Fruit fly (Drosophila melanogaster) ovary, adult (tissue): ENCODE results near the gene Dtd.

Experiments
- CG17801 ChIP-seq: fragments of 200-800 bp; optimal IDR thresholded peaks from 2 replicates; lab custom pipeline; 2019; ENCODE audit warnings: missing biosample characterization, mild to moderate bottlenecking, missing genetic modification characterization, moderate library complexity; ENCODE audit not compliant: partially characterized antibody

Gene Dtd

dm6 chr3R:11449688-11450087, 19.8 kb downstream of the Dtd start:
- TF ChIP-seq CG17801 (GFP tag; lab: Kevin White, UChicago): no peak

DNA sequence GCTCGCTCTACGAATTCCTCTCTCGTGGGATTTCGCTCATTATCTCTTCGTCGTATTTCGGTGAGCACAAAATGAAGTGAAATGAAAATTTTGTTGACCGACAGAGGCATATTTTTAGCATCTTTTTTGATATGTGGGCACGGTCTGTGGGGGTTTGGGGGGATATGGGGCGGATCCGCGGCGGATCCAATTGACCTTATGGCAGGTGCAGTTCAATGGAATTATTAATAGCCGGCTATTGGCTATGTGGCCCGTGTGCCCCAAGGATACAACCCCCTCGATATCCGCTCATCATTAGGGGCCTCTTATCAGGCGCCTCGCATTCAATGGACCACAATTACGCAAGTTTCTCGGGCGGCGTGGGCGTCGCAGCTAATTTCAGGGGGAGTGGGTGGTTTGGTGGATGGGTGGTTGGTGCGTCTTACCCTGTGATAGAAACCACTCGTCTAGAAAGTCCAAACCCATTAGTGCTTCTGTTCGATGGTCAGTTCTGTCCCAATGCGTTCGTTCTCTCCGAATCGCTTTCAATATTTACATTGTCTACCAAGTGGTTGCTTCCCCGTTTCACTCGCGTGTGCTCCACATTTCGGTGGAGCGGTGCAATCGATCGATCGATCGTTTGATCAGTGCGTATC, 21.5 kb downstream of the Dtd start, which contains the start of gene sals:
Gene sals (minus strand): TSS at position 585 of the 635 bp plus-strand sequence.
- TF ChIP-seq CG17801 (GFP tag; lab: Kevin White, UChicago): no peak

- TF ChIP-seq CG17801 (GFP tag; lab: Kevin White, UChicago): no peak
Observed at dm6 chr3R:11452041-11452440, 22.2 kb downstream of the Dtd start.

- TF ChIP-seq CG17801 (GFP tag; lab: Kevin White, UChicago): peak; percentile 59
Observed at dm6 chr3R:11454210-11454904, 24.5 kb downstream of the Dtd start.

dm6 chr3R:11456539-11456938, 26.7 kb downstream of the Dtd start:
- TF ChIP-seq CG17801 (GFP tag; lab: Kevin White, UChicago): peak; percentile 71

DNA sequence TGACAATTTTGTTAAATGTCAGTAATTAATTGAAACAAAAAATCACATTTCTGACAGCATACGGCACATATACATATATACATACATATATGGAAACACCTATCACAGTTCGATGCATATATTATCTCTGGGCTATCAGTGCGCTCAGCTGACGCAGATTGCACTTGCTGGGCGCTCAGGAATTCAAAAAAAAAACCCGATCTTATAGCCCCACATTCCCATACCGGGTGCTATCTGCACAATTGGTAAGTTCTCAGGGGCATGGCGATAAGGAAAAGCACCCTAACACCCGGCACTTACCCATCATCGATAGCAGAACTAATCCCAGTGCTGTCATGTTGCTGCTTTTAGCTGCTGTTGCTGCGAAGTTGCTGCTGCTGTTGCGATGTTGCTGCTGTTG, 27.4 kb downstream of the Dtd start:
- TF ChIP-seq CG17801 (GFP tag; lab: Kevin White, UChicago): no peak

dm6 chr3R:11458022-11458850, 28.4 kb downstream of the Dtd start:
- no peak for TF ChIP-seq CG17801 (GFP tag; lab: Kevin White, UChicago)

DNA sequence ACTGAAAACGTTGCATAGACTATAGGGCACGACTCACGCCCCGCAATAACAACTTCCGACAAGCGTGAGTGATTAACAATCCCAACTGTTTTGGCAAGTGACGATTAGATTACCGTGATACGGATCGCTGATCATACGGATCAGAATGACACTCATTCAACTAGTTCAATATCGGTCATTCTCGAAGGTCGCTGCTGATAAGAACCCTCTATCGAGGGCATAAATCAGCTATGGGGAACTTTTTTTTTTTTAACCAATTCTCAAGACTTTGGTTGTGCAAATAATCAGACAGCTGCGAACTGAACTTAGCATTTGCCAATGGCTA, 29.0 kb downstream of the Dtd start:
- no peak for TF ChIP-seq CG17801 (GFP tag; lab: Kevin White, UChicago)

DNA sequence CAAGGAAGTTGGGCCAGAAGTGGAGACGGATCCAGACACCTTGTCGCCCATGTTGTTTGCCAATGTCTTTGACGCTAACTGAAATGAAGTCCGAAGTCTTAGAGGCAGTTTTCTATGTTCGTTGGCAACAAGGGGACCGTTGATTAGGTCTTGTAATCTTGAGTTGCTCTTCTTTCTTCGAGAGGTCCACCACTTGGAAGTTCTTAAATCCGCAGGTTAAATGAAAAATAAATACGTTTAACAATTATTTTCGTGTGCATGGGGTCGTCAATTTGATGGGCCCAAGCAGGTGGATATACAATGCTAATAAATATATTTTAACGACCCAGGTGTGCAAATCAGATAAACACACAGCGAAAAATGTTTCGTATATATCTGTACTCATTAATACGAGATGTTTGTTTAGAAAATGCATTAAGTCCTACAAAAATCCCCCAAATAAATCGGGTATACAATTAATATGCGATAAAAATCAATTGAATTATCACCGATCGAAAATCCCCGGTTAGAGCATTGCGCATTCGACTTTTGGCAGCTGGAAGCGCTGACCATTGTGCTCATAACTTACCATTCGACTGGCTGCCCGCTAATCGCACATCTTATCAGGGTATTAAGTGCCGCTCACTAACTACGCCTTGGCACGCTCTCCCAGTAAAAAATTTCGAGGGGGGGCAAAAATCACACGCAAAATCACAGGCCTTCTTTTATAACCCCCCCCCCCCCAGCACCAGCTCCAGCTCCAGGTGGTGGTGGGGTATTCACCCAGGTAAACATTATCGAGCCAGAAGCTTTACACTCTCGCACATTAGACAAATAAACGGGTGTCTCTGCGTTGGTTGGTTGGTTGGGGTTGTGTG, 30.9 kb downstream of the Dtd start, which contains the start of gene PGRP-LB:
Gene PGRP-LB (minus strand): TSS at position 51 of the 857 bp plus-strand sequence.
- TF ChIP-seq CG17801 (GFP tag; lab: Kevin White, UChicago): no peak

DNA sequence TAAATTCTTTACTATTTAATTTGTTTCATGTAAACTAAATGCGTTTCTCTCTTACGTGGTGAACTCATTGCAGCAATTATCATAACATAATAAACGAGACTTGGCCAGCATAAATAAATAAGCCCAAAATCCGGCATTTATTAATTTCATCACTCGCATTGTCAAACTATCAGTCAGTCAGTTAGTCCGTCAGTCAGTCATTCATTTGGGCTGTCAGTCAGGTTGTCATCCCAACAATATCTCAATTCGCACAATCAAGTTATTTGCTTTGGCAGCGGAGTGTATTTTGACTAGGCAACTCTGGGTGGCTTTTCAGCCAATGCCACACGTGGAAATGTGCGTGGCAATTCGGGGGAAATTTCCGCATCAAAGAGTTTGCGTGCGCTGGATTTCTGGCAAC, 38.0 kb downstream of the Dtd start:
- no peak for TF ChIP-seq CG17801 (GFP tag; lab: Kevin White, UChicago)

dm6 chr3R:11469745-11470144, 39.9 kb downstream of the Dtd start:
- TF ChIP-seq CG17801 (GFP tag; lab: Kevin White, UChicago): no peak
